Worm (Caenorhabditis elegans) whole organism, late embryonic: ENCODE data around the gene arf-1.

Source experiments
- K09A11.1 ChIP-seq: sonication (generic microtip); optimal IDR thresholded peaks from 2 replicates; lab custom pipeline; 2017; ENCODE audit warnings: antibody characterized with exemption, mild to moderate bottlenecking, missing genetic modification characterization, missing compliant biosample characterization; ENCODE audit not compliant: insufficient read depth
- T23F11.4 ChIP-seq: fragments of 200-800 bp; sonication (Bioruptor generic); optimal IDR thresholded peaks from 2 replicates; lab custom pipeline; 2018; ENCODE audit warnings: mild to moderate bottlenecking, missing genetic modification characterization, missing compliant biosample characterization
- ahr-1 ChIP-seq: sonication (generic microtip); optimal IDR thresholded peaks from 2 replicates; lab custom pipeline; 2016; ENCODE audit warnings: missing genetic modification characterization, missing compliant biosample characterization
- ama-1 ChIP-seq: fragments of 150-350 bp; optimal IDR thresholded peaks from 2 replicates; lab custom pipeline; 2014
- ceh-2 ChIP-seq: sonication (generic microtip); optimal IDR thresholded peaks from 2 replicates; lab custom pipeline; 2016; ENCODE audit warnings: missing genotype, missing genetic modification characterization, missing compliant biosample characterization
- che-1 ChIP-seq: sonication (generic microtip); optimal IDR thresholded peaks from 2 replicates; lab custom pipeline; 2016; ENCODE audit warnings: mild to moderate bottlenecking, missing genetic modification characterization, missing compliant biosample characterization
- lin-11 ChIP-seq: fragments of 200-800 bp; sonication (Bioruptor generic); optimal IDR thresholded peaks from 2 replicates; lab custom pipeline; 2018; ENCODE audit warnings: mild to moderate bottlenecking, missing genetic modification characterization, missing compliant biosample characterization
- pax-1 ChIP-seq: fragments of 150-350 bp; optimal IDR thresholded peaks from 2 replicates; lab custom pipeline; 2014; ENCODE audit warnings: missing biosample characterization, missing genetic modification characterization
- rnt-1 ChIP-seq: sonication (generic microtip); optimal IDR thresholded peaks from 2 replicates; lab custom pipeline; 2016; ENCODE audit warnings: missing genetic modification characterization, missing compliant biosample characterization
- unc-3 ChIP-seq, 2 experiments: fragments of 200-800 bp in 1 of 2; sonication (Bioruptor generic) in 1 of 2; sonication (generic microtip) in 1 of 2; conservative IDR thresholded peaks in 1 of 2; optimal IDR thresholded peaks in 1 of 2; 2 replicates each; pipeline versions ENCODE4 v1.3.6 to Lab custom; 2016 to 2022; ENCODE audit warnings: missing compliant biosample characterization in 2 of 2, missing genetic modification characterization in 2 of 2, missing genetic modification reagents in 1 of 2
- unc-42 ChIP-seq: sonication (generic microtip); optimal IDR thresholded peaks from 2 replicates; lab custom pipeline; 2016; ENCODE audit warnings: missing genotype, missing genetic modification characterization, missing compliant biosample characterization

DNA sequence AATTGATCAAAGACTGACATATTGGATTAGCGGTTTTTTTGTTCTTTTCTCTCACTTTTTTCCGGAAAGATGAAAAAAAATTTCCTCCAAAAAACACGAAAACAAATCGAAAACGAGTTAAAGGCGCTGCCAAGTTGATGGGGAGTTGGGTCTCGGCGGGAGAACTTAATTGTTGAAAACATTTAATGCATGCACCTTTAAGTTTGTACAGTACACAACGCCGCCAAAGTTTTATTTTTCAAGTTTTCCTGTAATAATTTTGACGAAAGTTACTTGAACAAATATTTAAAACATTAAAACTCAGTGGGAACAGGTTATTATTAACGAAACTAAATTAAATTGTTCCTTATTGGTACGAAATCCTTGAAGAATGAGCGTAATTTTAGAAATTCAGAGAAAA, 13.2 kb upstream of the arf-1 start:
- TF ChIP-seq pax-1 (tag; lab: Kevin White, UChicago) (no peak), che-1 (tag; lab: Kevin White, UChicago) (no peak), lin-11 (no peak), ahr-1 (no peak), ceh-2 (tag; lab: Kevin White, UChicago) (no peak), unc-42 (tag; lab: Kevin White, UChicago) (no peak), ama-1 (lab: Kevin White, UChicago) (no peak), rnt-1 (tag; lab: Kevin White, UChicago) (no peak), unc-3 (GFP tag; conservative IDR thresholded peaks at IDR 0.05; lab: Robert Waterston, UW) (no peak), unc-3 (tag; optimal IDR thresholded peaks at IDR 0.05; lab: Kevin White, UChicago) (no peak), K09A11.1 (tag; lab: Kevin White, UChicago) (no peak), T23F11.4 (GFP tag; lab: Kevin White, UChicago) (no peak)
